Worm (Caenorhabditis elegans): Measurements from ENCODE around the gene cyp-37A1.
A peak's percentile ranks its signal among the peaks of the same experiment; 100 is the strongest.

Gene cyp-37A1

ce11 chrII:14063044-14063500 is 46.3 kb upstream of the cyp-37A1 start, which contains the start of gene lem-2 (continued):
- peak; percentile 61 for TF ChIP-seq C16A3.4 (tag; optimal IDR thresholded peaks at IDR 0.05)
- TF ChIP-seq elt-3 (tag; optimal IDR thresholded peaks at IDR 0.05), result peak in 1 of 6 experiments; percentile 40
- peak in 1 of 2 experiments; percentile 7 for TF ChIP-seq mdl-1 (tag; optimal IDR thresholded peaks at IDR 0.05)
- TF ChIP-seq unc-30 (tag; optimal IDR thresholded peaks at IDR 0.05), result no peak
- TF ChIP-seq Y116A8C.19 (tag; optimal IDR thresholded peaks at IDR 0.05; ENCODE audit: borderline replicate concordance), result peak; percentile 63
- no peak for TF ChIP-seq aha-1 (tag; optimal IDR thresholded peaks at IDR 0.05)
- peak; percentile 73 for TF ChIP-seq ceh-90 (tag; optimal IDR thresholded peaks at IDR 0.05)
- TF ChIP-seq ceh-63 (GFP tag; optimal IDR thresholded peaks at IDR 0.05), result peak; percentile 46
- peak; percentile 87 for TF ChIP-seq isw-1 (GFP tag; IDR thresholded peaks at IDR 0.05)
- peak; percentile 90 for TF ChIP-seq nhr-90 (tag; optimal IDR thresholded peaks at IDR 0.05; ENCODE audit: poor library complexity)
- no peak for TF ChIP-seq lin-39 (tag; optimal IDR thresholded peaks at IDR 0.05)
- TF ChIP-seq ets-5 (GFP tag; IDR thresholded peaks at IDR 0.05), result no peak
- no peak for TF ChIP-seq ces-1 (GFP tag; optimal IDR thresholded peaks at IDR 0.05)
- TF ChIP-seq ceh-82 (tag; optimal IDR thresholded peaks at IDR 0.05), result peak; percentile 44 to 74 (median 73)
- TF ChIP-seq skn-1 (tag; optimal IDR thresholded peaks at IDR 0.05), result peak; percentile 51
- no peak for TF ChIP-seq rnt-1 (tag; optimal IDR thresholded peaks at IDR 0.05)
- TF ChIP-seq hlh-17 (GFP tag; optimal IDR thresholded peaks at IDR 0.05; ENCODE audit: borderline replicate concordance), result no peak
- TF ChIP-seq dsc-1 (tag; optimal IDR thresholded peaks at IDR 0.05), result peak; percentile 75
- TF ChIP-seq xbp-1 (tag; optimal IDR thresholded peaks at IDR 0.05), result peak; percentile 76
- TF ChIP-seq unc-62 (GFP tag; optimal IDR thresholded peaks at IDR 0.05), result no peak
- TF ChIP-seq jun-1 (tag; optimal IDR thresholded peaks at IDR 0.05), result peak; percentile 42
- no peak for TF ChIP-seq ztf-4 (tag; optimal IDR thresholded peaks at IDR 0.05)
- no peak for TF ChIP-seq nhr-76 (tag; optimal IDR thresholded peaks at IDR 0.05)
- TF ChIP-seq unc-98 (GFP tag; IDR thresholded peaks at IDR 0.05), result peak; percentile 96
- peak; percentile 38 for TF ChIP-seq elt-2 (tag; optimal IDR thresholded peaks at IDR 0.05)
- TF ChIP-seq lin-35 (GFP tag; optimal IDR thresholded peaks at IDR 0.05), result peak; percentile 87 to 90
- peak; percentile 93 for TF ChIP-seq nhr-71 (tag; optimal IDR thresholded peaks at IDR 0.05)
- peak; percentile 71 for TF ChIP-seq fkh-4 (tag; optimal IDR thresholded peaks at IDR 0.05; ENCODE audit: borderline replicate concordance)
- no peak for TF ChIP-seq lir-3 (tag; optimal IDR thresholded peaks at IDR 0.05; ENCODE audit: poor library complexity)
- peak; percentile 84 for TF ChIP-seq nhr-85 (tag)
- no peak for TF ChIP-seq egl-27 (tag; optimal IDR thresholded peaks at IDR 0.05)
- peak; percentile 67; the same call in 1 of the 2 replicates for TF ChIP-seq mab-9 (GFP tag; IDR thresholded peaks at IDR 0.05)
- TF ChIP-seq C34B4.2 (tag; optimal IDR thresholded peaks at IDR 0.05), result no peak
- TF ChIP-seq mef-2 (tag; optimal IDR thresholded peaks at IDR 0.05), result no peak
- peak; percentile 35 for TF ChIP-seq snpc-4 (tag; optimal IDR thresholded peaks at IDR 0.05)
- TF ChIP-seq ceh-88 (GFP tag; IDR thresholded peaks at IDR 0.05), result peak; percentile 89
- peak; percentile 31 for TF ChIP-seq aly-2 (tag; optimal IDR thresholded peaks at IDR 0.05)
- TF ChIP-seq pqm-1 (tag; optimal IDR thresholded peaks at IDR 0.05), result no peak
- peak; percentile 69 for TF ChIP-seq unc-86 (tag; optimal IDR thresholded peaks at IDR 0.05)
- peak; percentile 76 for TF ChIP-seq swsn-7 (tag; optimal IDR thresholded peaks at IDR 0.05)
- TF ChIP-seq pag-3 (tag; optimal IDR thresholded peaks at IDR 0.05; ENCODE audit: borderline replicate concordance, insufficient read depth), result no peak
- no peak for TF ChIP-seq sup-37 (GFP tag; optimal IDR thresholded peaks at IDR 0.05)
- TF ChIP-seq egl-13 (tag; optimal IDR thresholded peaks at IDR 0.05), result peak; percentile 81
- TF ChIP-seq pax-3 (tag; optimal IDR thresholded peaks at IDR 0.05), result peak; percentile 96
- peak; percentile 71 for TF ChIP-seq nhr-19 (GFP tag; conservative IDR thresholded peaks at IDR 0.05)
- peak; percentile 64 for TF ChIP-seq mep-1 (tag; optimal IDR thresholded peaks at IDR 0.05)
- no peak for TF ChIP-seq sptf-1 (tag; optimal IDR thresholded peaks at IDR 0.05)
- peak; percentile 63 for TF ChIP-seq irx-1 (tag; optimal IDR thresholded peaks at IDR 0.05)
- peak; percentile 70 for TF ChIP-seq C04F5.9 (tag; optimal IDR thresholded peaks at IDR 0.05)
- TF ChIP-seq nhr-11 (tag; optimal IDR thresholded peaks at IDR 0.05), result no peak
- peak; percentile 85 for TF ChIP-seq tbx-2 (tag; optimal IDR thresholded peaks at IDR 0.05)
- TF ChIP-seq efl-3 (GFP tag; optimal IDR thresholded peaks at IDR 0.05), result no peak

Data from whole organism, L1 larva.